Worm (Caenorhabditis elegans): Measurements from ENCODE around the gene VC5.2.

The VC5.2 gene

DNA sequence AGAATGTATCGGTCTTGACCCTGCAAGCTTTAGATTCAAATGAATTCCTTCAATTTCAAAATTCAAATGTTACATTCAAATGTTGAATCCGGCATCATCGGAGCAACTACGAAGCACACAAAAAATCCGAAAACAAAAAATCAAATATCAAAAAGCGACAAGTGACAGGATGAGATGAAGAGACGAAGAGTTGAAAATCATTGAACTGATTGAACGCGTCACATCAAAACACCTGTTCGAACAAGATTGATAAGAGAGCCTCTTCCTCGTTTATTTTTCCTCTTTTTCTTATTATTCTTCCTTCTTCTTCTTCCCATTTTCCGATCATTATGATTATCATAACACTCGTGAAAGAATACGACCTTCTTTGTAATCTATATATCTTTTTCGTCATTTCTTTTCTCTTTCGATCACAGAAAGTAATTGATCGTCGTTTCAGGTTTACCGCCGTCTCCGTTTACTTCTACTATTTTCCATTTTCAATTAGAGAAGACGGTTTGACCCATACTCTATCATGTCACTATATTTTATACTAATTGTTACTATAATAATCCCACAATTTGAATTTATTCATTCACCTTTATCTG is at the start of gene VC5.2:
VC5.2 (plus strand) TSS at position 439 of the 587 bp plus-strand sequence.
- peak; percentile 72 for TF ChIP-seq unc-55 (GFP tag; optimal IDR thresholded peaks at IDR 0.05)
- TF ChIP-seq ceh-14 (tag; optimal IDR thresholded peaks at IDR 0.05), result no peak

- TF ChIP-seq elt-4 (tag; optimal IDR thresholded peaks at IDR 0.05), result no peak
- no peak for TF ChIP-seq K09A11.1 (tag; optimal IDR thresholded peaks at IDR 0.05; ENCODE audit: insufficient read depth)
- no peak for TF ChIP-seq hlh-6 (tag; optimal IDR thresholded peaks at IDR 0.05)
- no peak for TF ChIP-seq zip-5 (tag; optimal IDR thresholded peaks at IDR 0.05)
- no peak for TF ChIP-seq lim-6 (tag; optimal IDR thresholded peaks at IDR 0.05)
- TF ChIP-seq unc-42 (tag; optimal IDR thresholded peaks at IDR 0.05), result no peak
- no peak for TF ChIP-seq dmd-4 (tag; optimal IDR thresholded peaks at IDR 0.05; ENCODE audit: borderline replicate concordance)
- TF ChIP-seq pros-1 (tag; optimal IDR thresholded peaks at IDR 0.05), result no peak
- no peak for TF ChIP-seq ceh-45 (GFP tag; IDR thresholded peaks at IDR 0.05)
- no peak for TF ChIP-seq F13H6.1 (tag; optimal IDR thresholded peaks at IDR 0.05)
- TF ChIP-seq fax-1 (tag; optimal IDR thresholded peaks at IDR 0.05), result no peak
Observed at ce11 chrV:7036475-7036874, 49.3 kb upstream of the VC5.2 start, which contains the start of gene twk-11. Gene twk-11 (minus strand): TSS chrV:7036575.

DNA sequence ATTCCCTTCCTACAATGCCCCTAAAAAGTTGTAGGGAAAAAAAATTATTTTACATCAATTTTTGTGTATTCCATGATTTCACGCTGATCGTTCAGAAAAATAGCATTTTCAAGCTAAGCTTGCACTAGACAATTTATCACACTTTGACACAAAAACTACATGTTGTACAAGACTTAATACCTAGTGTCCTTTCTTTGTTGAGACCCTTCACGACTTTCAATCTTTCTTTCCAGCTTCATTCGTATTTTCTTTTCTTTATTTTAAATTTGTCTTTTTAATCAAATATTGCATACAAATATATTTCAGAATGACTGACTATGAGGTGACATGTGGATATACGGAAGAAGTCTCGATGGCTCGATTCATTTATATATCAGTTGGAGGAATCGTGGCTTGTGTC is 39.8 kb upstream of the VC5.2 start, which contains the start of gene F20A1.2:
F20A1.2 (plus strand) TSS at position 301 of the 400 bp plus-strand sequence.
- no peak for TF ChIP-seq fax-1 (tag; optimal IDR thresholded peaks at IDR 0.05)
- no peak for TF ChIP-seq hlh-30 (tag; optimal IDR thresholded peaks at IDR 0.05; ENCODE audit: insufficient read depth)
- TF ChIP-seq fkh-6 (tag; optimal IDR thresholded peaks at IDR 0.05), result no peak
- TF ChIP-seq ceh-18 (tag; optimal IDR thresholded peaks at IDR 0.05), result no peak
- TF ChIP-seq C08G9.2 (tag; optimal IDR thresholded peaks at IDR 0.05), result no peak
- no peak for TF ChIP-seq ref-2 (tag; optimal IDR thresholded peaks at IDR 0.05)
- no peak for TF ChIP-seq ztf-16 (tag; optimal IDR thresholded peaks at IDR 0.05)
- TF ChIP-seq nfya-1 (tag; optimal IDR thresholded peaks at IDR 0.05), result no peak

DNA sequence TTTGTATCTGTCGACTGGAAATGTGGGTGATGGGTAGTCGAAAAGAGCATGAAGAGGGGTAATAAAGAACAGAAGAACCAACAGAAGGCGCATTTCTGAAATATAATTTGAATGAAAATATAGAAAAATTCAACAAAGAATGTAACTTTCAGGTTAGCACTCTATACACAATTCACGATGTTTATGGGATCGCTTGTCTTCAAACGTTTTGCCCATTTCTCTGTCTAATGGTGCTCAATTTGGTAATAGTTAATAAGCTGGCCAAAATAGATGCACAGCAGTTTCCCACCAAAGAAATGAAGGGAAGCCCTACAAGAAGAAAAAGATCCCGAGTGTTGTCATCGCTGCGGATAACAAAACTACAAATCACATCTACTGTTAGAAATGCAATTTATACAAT is 38.2 kb upstream of the VC5.2 start, which contains the start of gene F20A1.8:
F20A1.8 (minus strand) TSS at position 101 of the 400 bp plus-strand sequence.
- no peak for TF ChIP-seq hlh-30 (tag; optimal IDR thresholded peaks at IDR 0.05; ENCODE audit: insufficient read depth)
- no peak for TF ChIP-seq pha-2 (tag; optimal IDR thresholded peaks at IDR 0.05)
- TF ChIP-seq fax-1 (tag; optimal IDR thresholded peaks at IDR 0.05), result no peak
- no peak for TF ChIP-seq sox-4 (tag; optimal IDR thresholded peaks at IDR 0.05)
- TF ChIP-seq ahr-1 (tag; optimal IDR thresholded peaks at IDR 0.05), result no peak
- TF ChIP-seq ceh-9 (tag; optimal IDR thresholded peaks at IDR 0.05), result no peak
- TF ChIP-seq Y22D7AL.16 (tag; optimal IDR thresholded peaks at IDR 0.05), result no peak
- TF ChIP-seq C38D4.7 (GFP tag; optimal IDR thresholded peaks at IDR 0.05), result no peak

- TF ChIP-seq nhr-232 (tag; optimal IDR thresholded peaks at IDR 0.05) (no peak), ets-4 (tag; optimal IDR thresholded peaks at IDR 0.05) (no peak), C38D4.7 (GFP tag; optimal IDR thresholded peaks at IDR 0.05) (no peak), syd-9 (tag; optimal IDR thresholded peaks at IDR 0.05) (no peak), nhr-11 (tag; optimal IDR thresholded peaks at IDR 0.05) (no peak), sox-4 (tag; optimal IDR thresholded peaks at IDR 0.05) (no peak)
Observed at ce11 chrV:7050153-7050552, 35.6 kb upstream of the VC5.2 start.

DNA sequence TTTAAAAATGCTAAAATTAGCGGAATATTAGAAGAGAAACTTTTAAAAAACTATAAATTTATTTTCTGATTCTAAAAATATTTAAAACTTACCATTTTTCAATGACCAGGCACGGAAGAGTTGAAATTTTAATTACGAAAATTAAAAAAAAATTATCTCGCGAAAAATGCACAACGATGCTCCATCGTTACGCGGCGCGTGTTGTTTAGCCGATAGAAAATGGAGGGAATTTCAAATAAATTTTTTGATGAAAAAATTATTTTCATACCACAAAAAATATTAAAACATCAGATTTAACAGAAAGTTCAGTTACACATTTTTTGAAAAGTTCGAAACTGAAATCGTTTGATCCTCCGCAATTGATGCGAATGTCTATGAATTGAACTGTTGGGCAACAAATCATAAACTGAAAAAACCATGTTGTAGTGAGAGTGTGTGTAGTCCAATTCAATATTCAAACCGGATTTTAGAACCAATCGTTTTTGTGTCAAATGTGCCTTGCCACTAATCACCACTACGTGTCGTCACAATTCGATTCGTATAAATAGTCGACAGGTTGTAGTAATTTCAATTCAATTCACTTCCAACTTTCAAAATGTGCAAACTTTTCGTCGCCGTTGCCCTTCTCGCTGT is 34.5 kb upstream of the VC5.2 start, which contains the start of the genes tofu-2 and spig-1:
tofu-2 (minus strand) TSS at position 116 of the 633 bp plus-strand sequence.
spig-1 (plus strand) TSS at position 583 of the 633 bp plus-strand sequence.
- no peak for TF ChIP-seq nhr-11 (tag; optimal IDR thresholded peaks at IDR 0.05)
- no peak for TF ChIP-seq syd-9 (tag; optimal IDR thresholded peaks at IDR 0.05)
- no peak for TF ChIP-seq fax-1 (tag; optimal IDR thresholded peaks at IDR 0.05)
- no peak for TF ChIP-seq madf-2 (tag; optimal IDR thresholded peaks at IDR 0.05)
- TF ChIP-seq ceh-45 (GFP tag; IDR thresholded peaks at IDR 0.05), result no peak
- TF ChIP-seq pha-2 (tag; optimal IDR thresholded peaks at IDR 0.05), result no peak
- TF ChIP-seq lim-6 (tag; optimal IDR thresholded peaks at IDR 0.05), result no peak
- TF ChIP-seq sox-4 (tag; optimal IDR thresholded peaks at IDR 0.05), result no peak
- TF ChIP-seq pat-9 (tag; optimal IDR thresholded peaks at IDR 0.05), result no peak
- TF ChIP-seq ceh-19 (GFP tag; optimal IDR thresholded peaks at IDR 0.05), result no peak
- no peak for TF ChIP-seq elt-2 (tag; optimal IDR thresholded peaks at IDR 0.05)
- no peak for TF ChIP-seq che-1 (tag; optimal IDR thresholded peaks at IDR 0.05)
- no peak for TF ChIP-seq ama-1 (optimal IDR thresholded peaks at IDR 0.05)
- TF ChIP-seq C38D4.7 (GFP tag; optimal IDR thresholded peaks at IDR 0.05), result no peak
- TF ChIP-seq mec-3 (tag; optimal IDR thresholded peaks at IDR 0.05; ENCODE audit: borderline replicate concordance), result no peak
- no peak for TF ChIP-seq ceh-9 (tag; optimal IDR thresholded peaks at IDR 0.05)
- no peak for TF ChIP-seq pqm-1 (tag; optimal IDR thresholded peaks at IDR 0.05)
